Worm (Caenorhabditis elegans): ENCODE measurements around the gene Y39D8A.1.

DNA sequence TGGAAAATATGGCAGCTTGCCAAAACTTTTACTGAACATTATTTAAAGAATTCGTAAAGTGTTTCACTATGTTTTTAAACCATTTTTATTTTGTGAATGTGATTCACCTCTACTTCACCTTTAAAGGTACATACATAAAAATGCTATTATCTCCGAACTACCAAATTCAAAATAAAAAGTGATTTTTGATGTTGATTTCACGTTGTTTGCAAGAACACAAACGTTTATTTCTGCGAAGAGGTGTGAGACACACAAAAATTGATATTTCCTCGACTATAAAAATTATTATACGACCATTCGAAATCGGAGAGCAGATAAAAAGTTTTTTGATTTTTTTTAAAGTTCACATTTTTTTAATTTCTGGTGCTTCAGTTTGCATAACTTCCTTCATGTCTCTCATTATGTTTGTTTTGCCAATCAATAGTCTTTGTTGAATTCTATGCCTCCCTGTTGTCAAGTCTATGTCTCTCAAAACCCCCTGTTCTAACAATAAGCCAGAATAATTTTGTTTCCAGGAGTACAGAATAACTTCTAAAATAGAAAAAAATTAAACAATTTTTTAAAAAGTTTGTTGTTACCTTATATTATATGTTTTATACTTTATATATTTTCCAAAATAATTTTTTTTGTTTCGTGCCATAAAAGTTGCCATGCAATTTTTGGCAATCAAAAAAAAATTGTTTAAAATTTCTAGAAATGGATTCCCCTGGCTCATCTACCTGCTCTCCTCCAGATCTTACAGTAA is 32.4 kb downstream of the Y39D8A.1 start, which contains the start of gene nhr-123:
- no peak for TF ChIP-seq hlh-1 (tag; optimal IDR thresholded peaks at IDR 0.05)
- no peak for TF ChIP-seq sptf-1 (tag; optimal IDR thresholded peaks at IDR 0.05)
- no peak for TF ChIP-seq nhr-12 (tag; optimal IDR thresholded peaks at IDR 0.05)
- no peak for TF ChIP-seq snpc-4 (tag; optimal IDR thresholded peaks at IDR 0.05)
- TF ChIP-seq flh-1 (GFP tag; optimal IDR thresholded peaks at IDR 0.05), result no peak
- TF ChIP-seq elt-3 (tag; optimal IDR thresholded peaks at IDR 0.05), result no peak
- no peak for TF ChIP-seq nhr-28 (tag; optimal IDR thresholded peaks at IDR 0.05)
- TF ChIP-seq unc-39 (tag; optimal IDR thresholded peaks at IDR 0.05), result no peak
- TF ChIP-seq lsy-2 (tag; optimal IDR thresholded peaks at IDR 0.05), result no peak
- TF ChIP-seq nhr-237 (tag; optimal IDR thresholded peaks at IDR 0.05), result no peak
- no peak for TF ChIP-seq ztf-11 (tag; optimal IDR thresholded peaks at IDR 0.05)
- no peak for TF ChIP-seq nhr-2 (tag; optimal IDR thresholded peaks at IDR 0.05)
